Fruit fly (Drosophila melanogaster): ENCODE data around the gene Cyp4ae1.

Cyp4ae1 gene

dm6 chrX:2149478-2149877 is 29.3 kb upstream of the Cyp4ae1 start, which contains the start of gene bcn92 (continued):
- TF ChIP-seq CG12299 (tag; optimal IDR thresholded peaks at IDR 0.05) = no peak
- TF ChIP-seq MESR4 (GFP tag; optimal IDR thresholded peaks at IDR 0.05) = peak; percentile 53
- TF ChIP-seq chn (GFP tag; optimal IDR thresholded peaks at IDR 0.05) = peak; percentile 39
- peak; percentile 49 for TF ChIP-seq maf-S (GFP tag; optimal IDR thresholded peaks at IDR 0.05)
- peak; percentile 86 for TF ChIP-seq CG2129 (GFP tag; IDR thresholded peaks at IDR 0.05; ENCODE audit: partially characterized antibody)
- TF ChIP-seq Doc3 (GFP tag; IDR thresholded peaks at IDR 0.05; ENCODE audit: partially characterized antibody) = peak; percentile 94
- TF ChIP-seq CG4707 (GFP tag; optimal IDR thresholded peaks at IDR 0.05) = no peak
- TF ChIP-seq CG32532 (GFP tag; IDR thresholded peaks at IDR 0.05) = peak; percentile 61
- no peak for TF ChIP-seq CG7745 (tag; optimal IDR thresholded peaks at IDR 0.05)
- TF ChIP-seq ssp (GFP tag; IDR thresholded peaks at IDR 0.05) = no peak
- no peak for TF ChIP-seq CG2875 (GFP tag; optimal IDR thresholded peaks at IDR 0.05)
- peak; percentile 95 for TF ChIP-seq CG6791 (GFP tag; IDR thresholded peaks at IDR 0.05; ENCODE audit: partially characterized antibody)
- peak; percentile 30 for TF ChIP-seq her (GFP tag; optimal IDR thresholded peaks at IDR 0.05)
- TF ChIP-seq repo (GFP tag; optimal IDR thresholded peaks at IDR 0.05) = no peak
- no peak for TF ChIP-seq CG1832 (GFP tag; optimal IDR thresholded peaks at IDR 0.05)
- TF ChIP-seq caup (GFP tag; optimal IDR thresholded peaks at IDR 0.05; ENCODE audit: severe bottlenecking) = no peak
- peak; percentile 35 for TF ChIP-seq Side (GFP tag; optimal IDR thresholded peaks at IDR 0.05)
- TF ChIP-seq ems (GFP tag; optimal IDR thresholded peaks at IDR 0.05) = no peak
- TF ChIP-seq H2.0 (GFP tag; IDR thresholded peaks at IDR 0.05) = no peak
- peak; percentile 3 for TF ChIP-seq zen (tag; optimal IDR thresholded peaks at IDR 0.05)
- no peak for TF ChIP-seq fru (optimal IDR thresholded peaks at IDR 0.05)
- TF ChIP-seq lola (GFP tag; optimal IDR thresholded peaks at IDR 0.05) = peak in 1 of 3 experiments; percentile 21
- no peak for TF ChIP-seq croc (GFP tag; conservative IDR thresholded peaks at IDR 0.05)
- TF ChIP-seq CG9727 (GFP tag; optimal IDR thresholded peaks at IDR 0.05) = peak; percentile 27
- no peak for TF ChIP-seq gcm (GFP tag; optimal IDR thresholded peaks at IDR 0.05)
- no peak for TF ChIP-seq CG6683 (GFP tag; optimal IDR thresholded peaks at IDR 0.05)
- peak; percentile 17 for TF ChIP-seq CG10543 (GFP tag; optimal IDR thresholded peaks at IDR 0.05)
- no peak for TF ChIP-seq Atf3 (GFP tag; optimal IDR thresholded peaks at IDR 0.05)
- TF ChIP-seq CG11723 (GFP tag; optimal IDR thresholded peaks at IDR 0.05) = no peak
- peak; percentile 96 for TF ChIP-seq CG13287 (GFP tag; IDR thresholded peaks at IDR 0.05; ENCODE audit: partially characterized antibody)
- no peak for TF ChIP-seq Hmr (GFP tag; optimal IDR thresholded peaks at IDR 0.05)
- peak; percentile 3 for TF ChIP-seq CG17359 (tag; optimal IDR thresholded peaks at IDR 0.05)
- no peak for TF ChIP-seq trh (GFP tag; optimal IDR thresholded peaks at IDR 0.05)
- peak; percentile 9 for TF ChIP-seq dmrt11E (tag; optimal IDR thresholded peaks at IDR 0.05)
- peak; percentile 19 for TF ChIP-seq sqz (GFP tag; optimal IDR thresholded peaks at IDR 0.05)
- peak; percentile 94 for TF ChIP-seq Dll (GFP tag; IDR thresholded peaks at IDR 0.05; ENCODE audit: partially characterized antibody)
- TF ChIP-seq HLH4C (GFP tag; IDR thresholded peaks at IDR 0.05; ENCODE audit: partially characterized antibody) = peak; percentile 87
- no peak for TF ChIP-seq CG2202 (tag; optimal IDR thresholded peaks at IDR 0.05)
- TF ChIP-seq CG17568 (GFP tag; optimal IDR thresholded peaks at IDR 0.05) = no peak
- peak; percentile 2 for TF ChIP-seq Ssrp (tag; optimal IDR thresholded peaks at IDR 0.05)
- peak in 1 of 2 experiments; percentile 16 for TF ChIP-seq bsh (GFP tag; optimal IDR thresholded peaks at IDR 0.05)
- TF ChIP-seq Blimp-1 (GFP tag; optimal IDR thresholded peaks at IDR 0.05) = peak; percentile 20
- TF ChIP-seq pum (GFP tag; optimal IDR thresholded peaks at IDR 0.05) = peak; percentile 32
- no peak for TF ChIP-seq ara (GFP tag; IDR thresholded peaks at IDR 0.05)
- TF ChIP-seq Doc2 (GFP tag; IDR thresholded peaks at IDR 0.05) = no peak
- peak; percentile 7 for TF ChIP-seq Abd-B (GFP tag; optimal IDR thresholded peaks at IDR 0.05)
- TF ChIP-seq CG9876 (GFP tag; optimal IDR thresholded peaks at IDR 0.05) = no peak
- TF ChIP-seq CG30403 (GFP tag; optimal IDR thresholded peaks at IDR 0.05) = peak; percentile 61
- no peak for TF ChIP-seq fd64A (GFP tag; optimal IDR thresholded peaks at IDR 0.05)
- no peak for TF ChIP-seq hth (optimal IDR thresholded peaks at IDR 0.05)
